Fruit fly (Drosophila melanogaster): Measurements from ENCODE around the gene CG9643.

DNA sequence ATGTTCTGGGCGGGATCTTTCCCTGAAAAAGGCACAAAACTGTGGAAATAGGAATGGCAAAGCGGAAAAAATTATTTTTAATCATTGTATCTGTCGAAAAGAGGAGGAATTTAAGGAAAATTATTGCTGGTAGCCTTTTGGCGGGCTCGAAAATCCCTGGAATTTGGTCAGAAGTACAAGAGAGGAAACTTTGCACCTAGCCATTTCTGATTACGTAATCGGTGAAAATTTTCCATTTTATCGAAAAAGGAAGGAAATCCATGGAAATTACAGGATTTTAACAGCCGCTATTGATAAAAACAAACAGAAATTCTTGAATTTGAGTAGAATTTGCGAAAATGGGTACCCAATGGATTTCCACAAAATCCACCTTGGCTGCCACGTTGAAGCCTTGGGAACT lies 7.7 kb upstream of the CG9643 start:
- TF ChIP-seq CG8478 (optimal IDR thresholded peaks at IDR 0.05) (no peak), CTCF (optimal IDR thresholded peaks at IDR 0.05) (no peak)
